Fruit fly (Drosophila melanogaster): ENCODE measurements around the gene CG17271.
A peak's percentile ranks its signal among the peaks of the same experiment; 100 is the strongest.

CG17271 gene

DNA sequence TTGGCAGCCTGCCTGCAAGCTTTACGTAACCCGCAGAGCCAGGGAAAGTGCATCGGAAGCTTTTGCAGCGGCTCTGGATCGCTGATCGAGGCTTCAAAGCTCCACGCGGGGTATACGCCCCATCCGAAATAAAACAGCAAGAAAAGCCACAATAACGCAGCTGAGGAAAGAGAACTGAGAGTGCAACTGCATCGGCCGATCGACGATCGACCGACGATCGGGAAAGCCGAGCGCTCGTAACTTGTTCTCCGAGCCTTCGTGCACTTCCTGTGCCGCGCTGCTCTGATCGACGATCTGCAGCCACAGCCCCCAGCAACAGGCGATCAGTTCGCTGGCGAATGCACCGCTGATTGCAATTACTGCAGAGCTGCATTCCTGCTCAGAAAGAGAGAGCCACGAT is 41.7 kb downstream of the CG17271 start (continued):
- no peak for TF ChIP-seq CG14965 (GFP tag; optimal IDR thresholded peaks at IDR 0.05; ENCODE audit: borderline replicate concordance)
- TF ChIP-seq MBD-R2 (GFP tag; IDR thresholded peaks at IDR 0.05): no peak
- no peak for TF ChIP-seq CG14860 (GFP tag; IDR thresholded peaks at IDR 0.05; ENCODE audit: partially characterized antibody)
- peak; percentile 82 for TF ChIP-seq Deaf1 (tag; optimal IDR thresholded peaks at IDR 0.05)
- TF ChIP-seq Mad (GFP tag; optimal IDR thresholded peaks at IDR 0.05): no peak
- 0 out of 3 replicates have a peak, but pooled peaks have one; percentile 25 for TF ChIP-seq CG7357 (GFP tag; IDR thresholded peaks at IDR 0.05)
- TF ChIP-seq corto (GFP tag; optimal IDR thresholded peaks at IDR 0.05): peak; percentile 75
- no peak for TF ChIP-seq Abd-B (GFP tag; optimal IDR thresholded peaks at IDR 0.05)
- peak; percentile 25 for TF ChIP-seq Ets65A (GFP tag)
- no peak for TF ChIP-seq disco-r (GFP tag; optimal IDR thresholded peaks at IDR 0.05)
- TF ChIP-seq CG14667 (GFP tag; IDR thresholded peaks at IDR 0.05): no peak
- TF ChIP-seq run (tag; optimal IDR thresholded peaks at IDR 0.05): no peak
- TF ChIP-seq CG13424 (tag; optimal IDR thresholded peaks at IDR 0.05): no peak
- TF ChIP-seq en (GFP tag; optimal IDR thresholded peaks at IDR 0.05): no peak
- TF ChIP-seq CG3847 (GFP tag; IDR thresholded peaks at IDR 0.05): no peak
- no peak for TF ChIP-seq crp (GFP tag; optimal IDR thresholded peaks at IDR 0.05)
- TF ChIP-seq sd (tag; optimal IDR thresholded peaks at IDR 0.05): no peak
- no peak for TF ChIP-seq tio (GFP tag; optimal IDR thresholded peaks at IDR 0.05)
- TF ChIP-seq CG2678 (tag; optimal IDR thresholded peaks at IDR 0.05): no peak
- no peak for TF ChIP-seq CG11560 (tag; IDR thresholded peaks at IDR 0.05)
- no peak for TF ChIP-seq wor (GFP tag; IDR thresholded peaks at IDR 0.05)
- no peak for TF ChIP-seq CG11695 (GFP tag; IDR thresholded peaks at IDR 0.05)
- no peak for TF ChIP-seq CG18262 (tag; optimal IDR thresholded peaks at IDR 0.05)
- TF ChIP-seq CG31388 (GFP tag; optimal IDR thresholded peaks at IDR 0.05): no peak
- no peak for TF ChIP-seq CG10267 (tag; optimal IDR thresholded peaks at IDR 0.05)
- TF ChIP-seq CG12104 (GFP tag; optimal IDR thresholded peaks at IDR 0.05): no peak
- no peak for TF ChIP-seq CG16815 (GFP tag; optimal IDR thresholded peaks at IDR 0.05)
- no peak for TF ChIP-seq CG8359 (GFP tag; optimal IDR thresholded peaks at IDR 0.05; ENCODE audit: borderline replicate concordance)
- TF ChIP-seq CG4282 (GFP tag; optimal IDR thresholded peaks at IDR 0.05): no peak
- TF ChIP-seq CG6654 (GFP tag; optimal IDR thresholded peaks at IDR 0.05): no peak
- TF ChIP-seq gsb (GFP tag; IDR thresholded peaks at IDR 0.05): no peak
- TF ChIP-seq CG10565 (GFP tag; optimal IDR thresholded peaks at IDR 0.05): no peak
- no peak for TF ChIP-seq CG10147 (GFP tag; optimal IDR thresholded peaks at IDR 0.05)
- TF ChIP-seq CG15073 (GFP tag; optimal IDR thresholded peaks at IDR 0.05): no peak
- no peak for TF ChIP-seq CG11504 (tag; optimal IDR thresholded peaks at IDR 0.05)
- no peak for TF ChIP-seq CG2712 (tag; optimal IDR thresholded peaks at IDR 0.05)
- no peak for TF ChIP-seq sob (GFP tag; IDR thresholded peaks at IDR 0.05)
- no peak for TF ChIP-seq CG8924 (tag; optimal IDR thresholded peaks at IDR 0.05)
- no peak for TF ChIP-seq CG13123 (GFP tag; optimal IDR thresholded peaks at IDR 0.05)
- TF ChIP-seq lab (GFP tag; optimal IDR thresholded peaks at IDR 0.05): no peak
- TF ChIP-seq CG12155 (GFP tag; optimal IDR thresholded peaks at IDR 0.05): no peak
- TF ChIP-seq Sry-β (GFP tag; optimal IDR thresholded peaks at IDR 0.05): no peak
- 0 out of 3 replicates have a peak, but pooled peaks have one; percentile 21 for TF ChIP-seq zen2 (GFP tag; IDR thresholded peaks at IDR 0.05; ENCODE audit: partially characterized antibody)
- TF ChIP-seq ara (GFP tag; IDR thresholded peaks at IDR 0.05): no peak
- TF ChIP-seq nom (GFP tag; optimal IDR thresholded peaks at IDR 0.05): peak; percentile 93
- no peak for TF ChIP-seq nerfin-2 (GFP tag; IDR thresholded peaks at IDR 0.05; ENCODE audit: partially characterized antibody)
- TF ChIP-seq CG15479 (GFP tag; optimal IDR thresholded peaks at IDR 0.05): peak; percentile 28
- no peak for TF ChIP-seq jumu (GFP tag; optimal IDR thresholded peaks at IDR 0.05)
- no peak for TF ChIP-seq repo (GFP tag; optimal IDR thresholded peaks at IDR 0.05)
- no peak for TF ChIP-seq CTCF (GFP tag; optimal IDR thresholded peaks at IDR 0.05)
- TF ChIP-seq trem (tag; optimal IDR thresholded peaks at IDR 0.05): no peak
